Worm (Caenorhabditis elegans) whole organism, L1 larva: ENCODE measurements around the gene F39E9.6.

Source experiments
- alr-1 ChIP-seq: fragments of 200-800 bp; sonication (Bioruptor generic); optimal IDR thresholded peaks from 2 replicates; lab custom pipeline; 2018; ENCODE audit warnings: borderline replicate concordance, mild to moderate bottlenecking, missing genetic modification characterization, missing compliant biosample characterization
- aly-2 ChIP-seq: fragments of 150-350 bp; optimal IDR thresholded peaks from 2 replicates; lab custom pipeline; 2014; ENCODE audit warnings: missing biosample characterization, missing genetic modification characterization
- elt-2 ChIP-seq: sonication (generic microtip); optimal IDR thresholded peaks from 2 replicates; lab custom pipeline; 2016; ENCODE audit warnings: missing genetic modification characterization, mild to moderate bottlenecking, inconsistent platforms, missing compliant biosample characterization, missing genetic modification reagents
- fos-1 ChIP-seq: fragments of 150-350 bp; optimal IDR thresholded peaks from 2 replicates; lab custom pipeline; 2014; ENCODE audit warnings: missing biosample characterization, missing genetic modification characterization
- lsy-2 ChIP-seq, 2 experiments: fragments of 150-350 bp; optimal IDR thresholded peaks; 2 replicates each; lab custom pipeline; 2014; ENCODE audit warnings: missing biosample characterization in 2 of 2, missing genetic modification characterization in 2 of 2
- nhr-237 ChIP-seq: fragments of 150-350 bp; optimal IDR thresholded peaks from 2 replicates; lab custom pipeline; 2014; ENCODE audit warnings: missing biosample characterization, missing genetic modification characterization
- nhr-28 ChIP-seq: fragments of 150-350 bp; optimal IDR thresholded peaks from 2 replicates; lab custom pipeline; 2014; ENCODE audit warnings: missing biosample characterization, missing genetic modification characterization
- skn-1 ChIP-seq: fragments of 150-350 bp; optimal IDR thresholded peaks from 2 replicates; lab custom pipeline; 2014; ENCODE audit warnings: missing biosample characterization, missing genetic modification characterization
- vab-15 ChIP-seq: sonication (generic microtip); optimal IDR thresholded peaks from 2 replicates; lab custom pipeline; 2017; ENCODE audit warnings: missing genotype, mild to moderate bottlenecking, missing genetic modification characterization, missing compliant biosample characterization
- ztf-4 ChIP-seq: fragments of 150-350 bp; optimal IDR thresholded peaks from 2 replicates; lab custom pipeline; 2014; ENCODE audit warnings: missing biosample characterization, missing genetic modification characterization

DNA sequence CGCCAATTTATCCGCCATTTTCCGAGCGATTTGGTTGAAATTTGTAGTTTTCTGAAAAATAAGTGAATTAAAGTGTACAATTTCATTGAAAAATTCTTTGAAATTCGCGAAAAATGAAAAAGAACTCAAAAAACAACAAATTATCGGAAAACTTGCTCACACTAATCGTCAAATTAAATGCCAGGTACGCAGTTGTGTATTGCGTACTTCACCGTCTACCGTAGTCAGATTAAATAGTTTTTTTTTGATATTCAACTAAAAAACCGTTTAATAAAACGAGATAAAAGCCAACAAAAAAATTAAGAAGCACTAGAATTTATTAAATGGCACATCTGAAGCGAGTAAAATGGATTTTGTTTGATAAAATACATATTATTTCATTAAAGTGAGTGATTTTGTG, 31.6 kb upstream of the F39E9.6 start, which contains the start of gene bath-28:
- TF ChIP-seq fos-1 (tag; lab: Kevin White, UChicago): no peak
- no peak for TF ChIP-seq elt-2 (tag; lab: Kevin White, UChicago)
- no peak for TF ChIP-seq lsy-2 (tag; optimal IDR thresholded peaks at IDR 0.05; lab: Kevin White, UChicago)
- TF ChIP-seq aly-2: no peak
- TF ChIP-seq nhr-237 (tag; lab: Kevin White, UChicago): no peak
- TF ChIP-seq vab-15: no peak
- TF ChIP-seq alr-1 (tag; lab: Kevin White, UChicago): no peak
- TF ChIP-seq nhr-28 (tag; lab: Kevin White, UChicago): no peak
- TF ChIP-seq ztf-4 (tag; lab: Kevin White, UChicago): no peak
- no peak for TF ChIP-seq skn-1 (tag; lab: Kevin White, UChicago)
